Worm (Caenorhabditis elegans) whole organism, L4 larva: ENCODE results near the gene tsen-34.

ENCODE experiments used
- F44E2.7 ChIP-seq: fragments of 200-800 bp; sonication (Bioruptor generic); IDR thresholded peaks from 2 replicates; pipeline ENCODE4 v2.1.2; 2022; ENCODE audit warnings: missing genetic modification characterization, missing compliant biosample characterization
- T26A8.4 ChIP-seq: fragments of 200-800 bp; sonication (Bioruptor generic); IDR thresholded peaks from 2 replicates; pipeline ENCODE4 v1.3.6; 2022; ENCODE audit warnings: missing genetic modification characterization, missing compliant biosample characterization
- Y105C5A.15 ChIP-seq: fragments of 200-800 bp; sonication (Bioruptor generic); IDR thresholded peaks from 2 replicates; pipeline ENCODE4 v1.3.6; 2022; ENCODE audit warnings: missing genetic modification characterization, missing compliant biosample characterization
- Y5F2A.4 ChIP-seq: fragments of 200-800 bp; sonication (Bioruptor generic); optimal IDR thresholded peaks from 2 replicates; lab custom pipeline; 2018; ENCODE audit warnings: mild to moderate bottlenecking, missing genetic modification characterization, missing compliant biosample characterization
- Y75B8A.6 ChIP-seq: fragments of 200-800 bp; sonication (Bioruptor generic); IDR thresholded peaks from 2 replicates; pipeline ENCODE4 v1.3.6; 2022; ENCODE audit warnings: missing genetic modification reagents, missing genetic modification characterization, missing compliant biosample characterization
- aha-1 ChIP-seq: fragments of 150-350 bp; peaks from one replicate; lab custom pipeline; 2014; ENCODE audit warnings: missing biosample characterization, missing genetic modification characterization
- ama-1 ChIP-seq: fragments of 150-350 bp; optimal IDR thresholded peaks from 2 replicates; lab custom pipeline; 2014; ENCODE audit warnings: inconsistent platforms, mixed read lengths
- ceh-20 ChIP-seq: fragments of 200-800 bp; sonication (Bioruptor generic); IDR thresholded peaks from 2 replicates; pipeline ENCODE4 v1.3.6; 2022; ENCODE audit warnings: missing genetic modification reagents, missing genetic modification characterization, missing compliant biosample characterization
- ceh-82 ChIP-seq: sonication (generic microtip); optimal IDR thresholded peaks from 2 replicates; lab custom pipeline; 2017; ENCODE audit warnings: missing biosample characterization, missing genetic modification characterization
- ces-1 ChIP-seq: fragments of 150-350 bp; sonication (generic microtip); optimal IDR thresholded peaks from 4 replicates; lab custom pipeline; 2014; ENCODE audit warnings: missing biosample characterization, missing genetic modification reagents, missing genetic modification characterization
- cey-2 ChIP-seq: sonication (generic microtip); optimal IDR thresholded peaks from 3 replicates; lab custom pipeline; 2017; ENCODE audit warnings: missing genetic modification characterization, mild to moderate bottlenecking, missing compliant biosample characterization, antibody characterized with exemption, borderline replicate concordance; ENCODE audit not compliant: insufficient read depth
- ctbp-1 ChIP-seq: fragments of 200-800 bp; sonication (Bioruptor generic); IDR thresholded peaks from 2 replicates; pipeline ENCODE4 v1.3.6; 2022; ENCODE audit warnings: missing genetic modification reagents, missing genetic modification characterization, missing compliant biosample characterization
- daf-12 ChIP-seq: fragments of 150-350 bp; optimal IDR thresholded peaks from 2 replicates; lab custom pipeline; 2014; ENCODE audit warnings: missing biosample characterization, missing genetic modification reagents, missing genetic modification characterization
- daf-16 ChIP-seq, 3 experiments: sonication (generic microtip); optimal IDR thresholded peaks; 2 replicates each; lab custom pipeline; 2016 to 2017; ENCODE audit warnings: missing genetic modification characterization in 3 of 3, missing genetic modification reagents in 3 of 3, mild to moderate bottlenecking in 2 of 3, missing compliant biosample characterization in 2 of 3, missing biosample characterization in 1 of 3, moderate library complexity in 1 of 3
- daf-19 ChIP-seq: fragments of 200-800 bp; sonication (Bioruptor generic); conservative IDR thresholded peaks from 2 replicates; pipeline ENCODE4 v1.3.6; 2022; ENCODE audit warnings: missing genetic modification characterization, missing compliant biosample characterization
- dmd-8 ChIP-seq: fragments of 200-800 bp; sonication (Bioruptor generic); IDR thresholded peaks from 2 replicates; pipeline ENCODE4 v1.3.6; 2022; ENCODE audit warnings: missing genetic modification characterization, missing compliant biosample characterization
- dmd-9 ChIP-seq: fragments of 200-800 bp; sonication (Bioruptor generic); IDR thresholded peaks from 2 replicates; pipeline ENCODE4 v1.3.6; 2022; ENCODE audit warnings: missing genetic modification reagents, missing genetic modification characterization, missing compliant biosample characterization
- egl-27 ChIP-seq: sonication (generic microtip); optimal IDR thresholded peaks from 3 replicates; lab custom pipeline; 2017; ENCODE audit warnings: missing biosample characterization, missing genetic modification reagents, missing genetic modification characterization
- fkh-10 ChIP-seq: fragments of 150-350 bp; optimal IDR thresholded peaks from 2 replicates; lab custom pipeline; 2014; ENCODE audit warnings: missing biosample characterization, missing genetic modification reagents, missing genetic modification characterization
- fos-1 ChIP-seq: fragments of 150-350 bp; optimal IDR thresholded peaks from 2 replicates; lab custom pipeline; 2014; ENCODE audit warnings: missing biosample characterization, missing genetic modification characterization
- hif-1 ChIP-seq, 2 experiments: sonication (generic microtip); optimal IDR thresholded peaks; 2 replicates each; lab custom pipeline; 2016 to 2017; ENCODE audit warnings: missing compliant biosample characterization in 2 of 2, missing genetic modification characterization in 2 of 2, missing genetic modification reagents in 2 of 2, missing genotype in 2 of 2, mild to moderate bottlenecking in 1 of 2
- hlh-30 ChIP-seq: sonication (generic microtip); optimal IDR thresholded peaks from 2 replicates; lab custom pipeline; 2017; ENCODE audit warnings: antibody characterized with exemption, mild to moderate bottlenecking, missing genetic modification characterization, missing compliant biosample characterization; ENCODE audit not compliant: insufficient read depth
- lin-1 ChIP-seq: fragments of 200-800 bp; sonication (Bioruptor generic); IDR thresholded peaks from 2 replicates; pipeline ENCODE4 v1.3.6; 2022; ENCODE audit warnings: missing genetic modification reagents, missing genetic modification characterization, missing compliant biosample characterization
- lin-39 ChIP-seq: fragments of 150-350 bp; optimal IDR thresholded peaks from 2 replicates; lab custom pipeline; 2014; ENCODE audit warnings: missing biosample characterization, missing genetic modification reagents, missing genetic modification characterization
- lsy-2 ChIP-seq, 2 experiments: fragments of 150-350 bp in 1 of 2; sonication (generic microtip) in 1 of 2; optimal IDR thresholded peaks; 2 replicates each; lab custom pipeline; 2014 to 2017; ENCODE audit warnings: missing biosample characterization in 2 of 2, missing genetic modification characterization in 2 of 2
- mep-1 ChIP-seq: fragments of 150-350 bp; sonication (generic microtip); optimal IDR thresholded peaks from 3 replicates; lab custom pipeline; 2014; ENCODE audit warnings: missing biosample characterization, missing genetic modification characterization
- mes-2 ChIP-seq: sonication (generic microtip); optimal IDR thresholded peaks from 2 replicates; lab custom pipeline; 2016; ENCODE audit warnings: missing genotype, mild to moderate bottlenecking, missing genetic modification characterization, missing compliant biosample characterization; ENCODE audit not compliant: poor library complexity, severe bottlenecking
- nhr-11 ChIP-seq: fragments of 150-350 bp; optimal IDR thresholded peaks from 2 replicates; lab custom pipeline; 2014; ENCODE audit warnings: missing biosample characterization, missing genetic modification characterization
- nhr-25 ChIP-seq: sonication (generic microtip); optimal IDR thresholded peaks from 2 replicates; lab custom pipeline; 2017; ENCODE audit warnings: missing genetic modification characterization, mild to moderate bottlenecking, missing compliant biosample characterization, antibody characterized with exemption, moderate library complexity, borderline replicate concordance; ENCODE audit not compliant: insufficient read depth
- nhr-41 ChIP-seq: fragments of 200-800 bp; sonication (Bioruptor generic); IDR thresholded peaks from 2 replicates; pipeline ENCODE4 v1.3.6; 2022; ENCODE audit warnings: missing genetic modification reagents, missing genetic modification characterization, missing compliant biosample characterization
- nhr-6 ChIP-seq: fragments of 150-350 bp; optimal IDR thresholded peaks from 2 replicates; lab custom pipeline; 2014; ENCODE audit warnings: missing biosample characterization, missing genetic modification characterization
- nhr-76 ChIP-seq: fragments of 150-350 bp; optimal IDR thresholded peaks from 2 replicates; lab custom pipeline; 2014; ENCODE audit warnings: missing biosample characterization, missing genetic modification characterization
- nhr-77 ChIP-seq: fragments of 150-350 bp; optimal IDR thresholded peaks from 2 replicates; lab custom pipeline; 2014; ENCODE audit warnings: missing biosample characterization, missing genetic modification characterization
- php-3 ChIP-seq: fragments of 200-800 bp; sonication (Bioruptor generic); IDR thresholded peaks from 2 replicates; pipeline ENCODE4 v1.3.6; 2022; ENCODE audit warnings: missing genetic modification reagents, missing genetic modification characterization, missing compliant biosample characterization
- saeg-2 ChIP-seq: fragments of 200-800 bp; sonication (Bioruptor generic); IDR thresholded peaks from 2 replicates; pipeline ENCODE4 v1.3.6; 2022; ENCODE audit warnings: missing genetic modification reagents, missing genetic modification characterization, missing compliant biosample characterization
- set-16 ChIP-seq: fragments of 200-800 bp; sonication (Bioruptor generic); IDR thresholded peaks from 2 replicates; pipeline ENCODE4 v1.3.6; 2022; ENCODE audit warnings: missing genetic modification reagents, missing genetic modification characterization, missing compliant biosample characterization
- snpc-1.2 ChIP-seq: fragments of 200-800 bp; sonication (Bioruptor generic); IDR thresholded peaks from 2 replicates; pipeline ENCODE4 v1.3.6; 2022; ENCODE audit warnings: missing genetic modification reagents, missing genetic modification characterization, missing compliant biosample characterization
- snpc-4 ChIP-seq: fragments of 150-350 bp; optimal IDR thresholded peaks from 2 replicates; lab custom pipeline; 2014; ENCODE audit warnings: missing biosample characterization, missing genetic modification characterization
- tra-1 ChIP-seq: fragments of 200-800 bp; sonication (Bioruptor generic); IDR thresholded peaks from 2 replicates; pipeline ENCODE4 v1.3.6; 2022; ENCODE audit warnings: missing genetic modification reagents, missing genetic modification characterization, missing compliant biosample characterization
- unc-62 ChIP-seq, 3 experiments: fragments of 150-350 bp in 1 of 3; sonication (generic microtip); optimal IDR thresholded peaks in 2 of 3; peaks in 1 of 3; 1 replicate in 1 of 3; 2 replicates in 2 of 3; lab custom pipeline; 2014 to 2017; ENCODE audit warnings: missing biosample characterization in 3 of 3, missing genetic modification characterization in 3 of 3, missing genetic modification reagents in 3 of 3, missing genotype in 1 of 3
- vab-7 ChIP-seq: fragments of 200-800 bp; sonication (Bioruptor generic); IDR thresholded peaks from 2 replicates; pipeline ENCODE4 v1.3.6; 2022; ENCODE audit warnings: missing genetic modification reagents, missing genetic modification characterization, missing compliant biosample characterization
- zfp-2 ChIP-seq: sonication (generic microtip); optimal IDR thresholded peaks from 2 replicates; lab custom pipeline; 2016; ENCODE audit warnings: mild to moderate bottlenecking, missing genetic modification characterization, missing compliant biosample characterization
- zfp-3 ChIP-seq: fragments of 200-800 bp; sonication (Bioruptor generic); conservative IDR thresholded peaks from 2 replicates; pipeline ENCODE4 v1.3.6; 2022; ENCODE audit warnings: missing genetic modification reagents, missing genetic modification characterization, missing compliant biosample characterization
- ztf-11 ChIP-seq: fragments of 150-350 bp; optimal IDR thresholded peaks from 2 replicates; lab custom pipeline; 2014; ENCODE audit warnings: missing biosample characterization, missing genetic modification characterization

The tsen-34 gene

DNA sequence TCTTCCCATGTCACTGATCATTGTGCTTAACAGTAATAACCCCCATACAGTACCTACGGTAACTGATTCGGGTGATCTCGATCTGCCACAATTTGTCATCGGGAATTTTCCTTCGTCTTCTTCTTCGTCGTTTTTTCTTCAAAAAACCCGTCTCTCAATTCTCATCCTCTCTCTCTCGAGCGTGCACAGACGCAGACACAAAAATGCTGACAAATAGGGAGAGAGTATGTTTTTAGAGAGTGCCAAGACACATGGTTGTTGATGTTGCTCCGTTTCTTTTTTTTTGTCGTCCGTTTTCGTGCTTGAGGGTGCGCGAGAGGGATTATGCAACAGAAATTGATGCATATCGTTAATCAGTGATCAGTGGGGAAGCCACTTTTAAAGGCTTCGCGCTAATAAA lies 37.1 kb downstream of the tsen-34 start (continued):
- TF ChIP-seq unc-62 (GFP tag; optimal IDR thresholded peaks at IDR 0.05 in 1 of 2; lab: Kevin White, UChicago) (peak in 1 of 2 experiments; percentile 96), unc-62 (tag; optimal IDR thresholded peaks at IDR 0.05; lab: Kevin White, UChicago) (no peak), hlh-30 (tag; lab: Kevin White, UChicago) (peak; percentile 91), nhr-25 (tag; lab: Kevin White, UChicago) (no peak), nhr-6 (tag; lab: Kevin White, UChicago) (peak; percentile 39), nhr-41 (GFP tag; lab: Robert Waterston, UW) (no peak), zfp-3 (GFP tag; lab: Robert Waterston, UW) (no peak), ctbp-1 (GFP tag; lab: Robert Waterston, UW) (no peak), mes-2 (tag; lab: Kevin White, UChicago) (peak; percentile 35), fkh-10 (GFP tag; lab: Kevin White, UChicago) (peak; percentile 28), hif-1 (tag; optimal IDR thresholded peaks at IDR 0.05; lab: Kevin White, UChicago) (peak in 1 of 2 experiments; percentile 57), egl-27 (tag; lab: Kevin White, UChicago) (no peak), ceh-20 (GFP tag; lab: Robert Waterston, UW) (no peak), dmd-8 (no peak), dmd-9 (GFP tag; lab: Robert Waterston, UW) (no peak), php-3 (GFP tag; lab: Robert Waterston, UW) (no peak), daf-19 (no peak), vab-7 (GFP tag; lab: Robert Waterston, UW) (no peak), aha-1 (tag; lab: Kevin White, UChicago) (peak; percentile 37)

DNA sequence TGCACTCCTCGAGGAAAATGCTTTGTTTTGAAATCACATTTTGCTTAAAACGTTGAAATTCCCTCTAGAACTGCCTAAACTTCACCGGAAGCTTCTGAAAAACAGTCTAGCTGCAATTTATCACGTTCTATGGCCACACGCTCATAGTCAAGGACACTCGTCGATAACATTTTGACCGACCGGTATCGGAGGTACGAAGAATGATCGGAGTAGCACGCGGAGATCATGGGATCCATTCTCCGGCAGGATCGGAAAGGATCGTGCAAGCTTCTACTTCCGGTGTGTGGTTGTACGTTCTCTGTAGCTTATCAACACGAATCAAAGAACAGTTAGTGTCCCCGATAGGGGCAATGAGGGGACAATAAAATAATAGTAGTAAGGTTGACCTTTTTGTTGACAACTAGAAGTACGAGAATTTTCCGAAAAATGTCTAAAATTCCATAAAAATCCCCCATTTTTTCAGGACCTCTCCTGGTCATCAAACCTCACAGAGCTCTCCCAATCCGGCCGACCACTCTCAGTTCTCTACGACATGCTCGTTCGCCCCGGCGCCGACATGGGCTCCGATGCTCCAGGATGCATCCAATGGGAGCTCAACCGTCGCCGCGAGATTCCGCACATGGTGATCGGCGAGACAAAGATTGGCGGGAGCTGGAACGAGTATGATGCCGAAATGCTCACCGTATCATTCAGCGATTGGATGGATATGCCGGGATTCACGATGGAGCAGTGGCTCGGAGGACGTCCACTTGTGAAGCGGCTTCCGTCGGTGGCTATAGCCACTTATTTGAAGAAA lies 38.0 kb downstream of the tsen-34 start:
- peak; percentile 37 for TF ChIP-seq nhr-25 (tag; lab: Kevin White, UChicago)
- TF ChIP-seq php-3 (GFP tag; lab: Robert Waterston, UW): no peak
- TF ChIP-seq snpc-4 (tag; lab: Kevin White, UChicago): no peak
- no peak for TF ChIP-seq ztf-11
- TF ChIP-seq nhr-11 (tag; lab: Kevin White, UChicago): no peak
- TF ChIP-seq T26A8.4 (GFP tag; lab: Robert Waterston, UW): no peak
- TF ChIP-seq aha-1 (tag; lab: Kevin White, UChicago): peak; percentile 98
- TF ChIP-seq nhr-77: no peak
- TF ChIP-seq ceh-82 (tag; lab: Kevin White, UChicago): no peak
- no peak for TF ChIP-seq egl-27 (tag; lab: Kevin White, UChicago)
- no peak for TF ChIP-seq fos-1 (tag; lab: Kevin White, UChicago)
- no peak for TF ChIP-seq Y5F2A.4 (GFP tag; lab: Kevin White, UChicago)
- no peak for TF ChIP-seq saeg-2 (GFP tag; lab: Robert Waterston, UW)
- TF ChIP-seq hlh-30 (tag; lab: Kevin White, UChicago): peak; percentile 85
- TF ChIP-seq ces-1: no peak
- TF ChIP-seq snpc-1.2 (GFP tag; lab: Robert Waterston, UW): no peak
- TF ChIP-seq set-16: peak; percentile 84
- peak; percentile 29 for TF ChIP-seq mep-1 (tag; lab: Kevin White, UChicago)
- no peak for TF ChIP-seq daf-12
- TF ChIP-seq nhr-41 (GFP tag; lab: Robert Waterston, UW): no peak
- TF ChIP-seq cey-2: no peak
- TF ChIP-seq dmd-9 (GFP tag; lab: Robert Waterston, UW): no peak
- TF ChIP-seq F44E2.7 (GFP tag; lab: Robert Waterston, UW): 0 out of 2 replicates have a peak, but pooled peaks have one; percentile 4
- no peak for TF ChIP-seq nhr-76 (tag; lab: Kevin White, UChicago)
- TF ChIP-seq daf-16 (GFP tag; optimal IDR thresholded peaks at IDR 0.05; lab: Kevin White, UChicago): no peak
- TF ChIP-seq daf-16 (tag; optimal IDR thresholded peaks at IDR 0.05; lab: Kevin White, UChicago): peak; percentile 38
- no peak for TF ChIP-seq Y75B8A.6
- TF ChIP-seq tra-1: no peak
- no peak for TF ChIP-seq Y105C5A.15 (GFP tag; lab: Robert Waterston, UW)
- TF ChIP-seq zfp-2 (tag; lab: Kevin White, UChicago): no peak
- no peak for TF ChIP-seq zfp-3 (GFP tag; lab: Robert Waterston, UW)
- peak; percentile 28 for TF ChIP-seq mes-2 (tag; lab: Kevin White, UChicago)
- TF ChIP-seq ama-1 (lab: Kevin White, UChicago): no peak
- no peak for TF ChIP-seq dmd-8
- TF ChIP-seq lsy-2 (tag; optimal IDR thresholded peaks at IDR 0.05; lab: Kevin White, UChicago): no peak
- no peak for TF ChIP-seq lin-39
- no peak for TF ChIP-seq lin-1 (GFP tag; lab: Robert Waterston, UW)
